Fruit fly (Drosophila melanogaster) whole organism, embryonic: ENCODE results near the gene Dhc93AB.
A peak's percentile ranks its signal among the peaks of the same experiment; 100 is the strongest.

Experiments used
- Bgb ChIP-seq: fragments of 200-800 bp; sonication (Bioruptor generic); IDR thresholded peaks from 2 replicates; pipeline ENCODE4 v1.3.6; 2022; ENCODE audit warnings: missing biosample characterization, missing genetic modification characterization; ENCODE audit not compliant: partially characterized antibody
- BtbVII ChIP-seq: fragments of 200-800 bp; sonication (Bioruptor generic); optimal IDR thresholded peaks from 3 replicates; lab custom pipeline; 2017; ENCODE audit warnings: missing biosample characterization, mild to moderate bottlenecking, missing genetic modification characterization
- CG11696 ChIP-seq: fragments of 200-800 bp; sonication (Bioruptor generic); IDR thresholded peaks from 2 replicates; pipeline ENCODE4 v1.3.6; 2022; ENCODE audit warnings: missing biosample characterization, missing genetic modification characterization
- CG14710 ChIP-seq: fragments of 200-800 bp; sonication (Bioruptor generic); optimal IDR thresholded peaks from 3 replicates; lab custom pipeline; 2019; ENCODE audit warnings: missing biosample characterization, mild to moderate bottlenecking, missing genetic modification characterization, moderate library complexity
- CG16813 ChIP-seq: fragments of 200-800 bp; sonication (Bioruptor generic); IDR thresholded peaks from 3 replicates; pipeline ENCODE4 v1.3.6; 2022; ENCODE audit warnings: missing biosample characterization, missing genetic modification characterization; ENCODE audit not compliant: partially characterized antibody
- CG17361 ChIP-seq: fragments of 200-800 bp; sonication (Bioruptor generic); IDR thresholded peaks from 3 replicates; pipeline ENCODE4 v1.3.6; 2022; ENCODE audit warnings: missing biosample characterization, missing genetic modification characterization
- CG17912 ChIP-seq: fragments of 200-800 bp; sonication (Bioruptor generic); optimal IDR thresholded peaks from 2 replicates; lab custom pipeline; 2018; ENCODE audit warnings: missing biosample characterization, mild to moderate bottlenecking, missing genetic modification characterization
- CG18476 ChIP-seq: fragments of 200-800 bp; sonication (Bioruptor generic); optimal IDR thresholded peaks from 2 replicates; lab custom pipeline; 2016; ENCODE audit warnings: missing biosample characterization, mild to moderate bottlenecking, missing genetic modification characterization
- CG31365 ChIP-seq: fragments of 200-800 bp; sonication (Bioruptor generic); optimal IDR thresholded peaks from 2 replicates; lab custom pipeline; 2018; ENCODE audit warnings: missing biosample characterization, mild to moderate bottlenecking, missing genetic modification characterization
- CG43689 ChIP-seq: fragments of 200-800 bp; sonication (Bioruptor generic); IDR thresholded peaks from 2 replicates; pipeline ENCODE4 v1.3.6; 2022; ENCODE audit warnings: missing biosample characterization, missing genetic modification characterization
- CG4730 ChIP-seq: fragments of 200-800 bp; sonication (Bioruptor generic); IDR thresholded peaks from 2 replicates; pipeline ENCODE4 v1.3.6; 2022; ENCODE audit warnings: missing biosample characterization, missing genetic modification characterization
- CG7556 ChIP-seq: fragments of 200-800 bp; sonication (Bioruptor generic); optimal IDR thresholded peaks from 2 replicates; lab custom pipeline; 2017; ENCODE audit warnings: missing biosample characterization, mild to moderate bottlenecking, missing genetic modification characterization
- CG8478 ChIP-seq: fragments of >200 bp; optimal IDR thresholded peaks from 2 replicates; lab custom pipeline; 2018
- CG9437 ChIP-seq: fragments of 200-800 bp; sonication (Bioruptor generic); optimal IDR thresholded peaks from 2 replicates; lab custom pipeline; 2018; ENCODE audit warnings: missing biosample characterization, mild to moderate bottlenecking, missing genetic modification characterization
- CG9609 ChIP-seq: fragments of 200-800 bp; sonication (Bioruptor generic); optimal IDR thresholded peaks from 3 replicates; lab custom pipeline; 2016; ENCODE audit warnings: missing biosample characterization, missing genetic modification characterization
- CG9876 ChIP-seq: fragments of 200-800 bp; sonication (Bioruptor generic); optimal IDR thresholded peaks from 2 replicates; lab custom pipeline; 2016; ENCODE audit warnings: missing biosample characterization, missing genetic modification characterization
- CTCF ChIP-seq: fragments of 200-800 bp; sonication (Bioruptor generic); optimal IDR thresholded peaks from 2 replicates; lab custom pipeline; 2017; ENCODE audit warnings: missing biosample characterization, mild to moderate bottlenecking, missing genetic modification characterization, moderate library complexity
- Dfd ChIP-seq, 2 experiments: fragments of >200 bp; optimal IDR thresholded peaks; 2 replicates each; lab custom pipeline; 2017; ENCODE audit warnings: missing biosample characterization in 2 of 2, missing genetic modification characterization in 2 of 2
- Dp ChIP-seq: fragments of 200-800 bp; sonication (Bioruptor generic); optimal IDR thresholded peaks from 2 replicates; lab custom pipeline; 2018; ENCODE audit warnings: missing biosample characterization, mild to moderate bottlenecking, missing genetic modification characterization, moderate library complexity
- E2f2 ChIP-seq: fragments of 200-800 bp; sonication (Bioruptor generic); IDR thresholded peaks from 2 replicates; pipeline ENCODE4 v1.3.6; 2022; ENCODE audit warnings: missing biosample characterization, missing genetic modification characterization
- Eip74EF ChIP-seq, 2 experiments: fragments of 200-800 bp in 1 of 2; fragments of >200 bp in 1 of 2; sonication (Bioruptor generic) in 1 of 2; optimal IDR thresholded peaks; 2 replicates each; lab custom pipeline; 2017 to 2019; ENCODE audit warnings: missing biosample characterization in 2 of 2, missing genetic modification characterization in 2 of 2, mild to moderate bottlenecking in 1 of 2, moderate library complexity in 1 of 2
- GATAe ChIP-seq: fragments of 200-800 bp; sonication (Bioruptor generic); conservative IDR thresholded peaks from 2 replicates; pipeline ENCODE4 v1.3.6; 2022; ENCODE audit warnings: missing biosample characterization, missing genetic modification characterization
- Lim3 ChIP-seq: fragments of 200-800 bp; sonication (Bioruptor generic); IDR thresholded peaks from 2 replicates; pipeline ENCODE4 v1.3.6; 2022; ENCODE audit warnings: missing biosample characterization, missing genetic modification characterization
- Med ChIP-seq: fragments of 200-800 bp; sonication (Bioruptor generic); peaks from one replicate; lab custom pipeline; 2016; ENCODE audit warnings: missing biosample characterization, missing genetic modification characterization, mild to moderate bottlenecking, inconsistent platforms, moderate library complexity
- Myb ChIP-seq: fragments of 200-800 bp; sonication (Bioruptor generic); optimal IDR thresholded peaks from 2 replicates; lab custom pipeline; 2016; ENCODE audit warnings: missing biosample characterization, missing genetic modification characterization
- Scr ChIP-seq: fragments of 200-800 bp; sonication (Bioruptor generic); IDR thresholded peaks from 2 replicates; pipeline ENCODE4 v1.3.6; 2022; ENCODE audit warnings: missing biosample characterization, missing genetic modification characterization; ENCODE audit not compliant: partially characterized antibody
- ase ChIP-seq: fragments of 200-800 bp; sonication (Bioruptor generic); IDR thresholded peaks from 3 replicates; pipeline ENCODE4 v1.3.6; 2022; ENCODE audit warnings: missing biosample characterization, missing genetic modification characterization
- bab2 ChIP-seq: fragments of 200-800 bp; sonication (Bioruptor generic); optimal IDR thresholded peaks from 2 replicates; lab custom pipeline; 2016; ENCODE audit warnings: missing biosample characterization, missing genetic modification characterization
- dm ChIP-seq: fragments of 200-800 bp; sonication (Bioruptor generic); optimal IDR thresholded peaks from 3 replicates; lab custom pipeline; 2016; ENCODE audit warnings: missing biosample characterization, missing genetic modification characterization
- esg ChIP-seq: fragments of 200-800 bp; sonication (Bioruptor generic); conservative IDR thresholded peaks from 2 replicates; pipeline ENCODE4 v1.3.6; 2022; ENCODE audit warnings: missing biosample characterization, missing genetic modification characterization
- exex ChIP-seq: fragments of 200-800 bp; sonication (Bioruptor generic); optimal IDR thresholded peaks from 4 replicates; lab custom pipeline; 2018; ENCODE audit warnings: missing biosample characterization, mild to moderate bottlenecking, missing genetic modification characterization, moderate library complexity
- fd3F ChIP-seq: fragments of 200-800 bp; sonication (Bioruptor generic); optimal IDR thresholded peaks from 2 replicates; lab custom pipeline; 2018; ENCODE audit warnings: missing biosample characterization, mild to moderate bottlenecking, missing genetic modification characterization, moderate library complexity
- insv ChIP-seq, 2 experiments: fragments of 200-800 bp; sonication (Bioruptor generic); optimal IDR thresholded peaks; 3 replicates each; lab custom pipeline; 2016 to 2018; ENCODE audit warnings: missing biosample characterization in 2 of 2, missing genetic modification characterization in 2 of 2
- knrl ChIP-seq: fragments of 200-800 bp; sonication (Bioruptor generic); IDR thresholded peaks from 3 replicates; pipeline ENCODE4 v1.3.6; 2022; ENCODE audit warnings: missing biosample characterization, missing genetic modification characterization; ENCODE audit not compliant: partially characterized antibody
- nmo ChIP-seq: fragments of 200-800 bp; sonication (Bioruptor generic); optimal IDR thresholded peaks from 2 replicates; lab custom pipeline; 2018; ENCODE audit warnings: missing biosample characterization, mild to moderate bottlenecking, missing genetic modification characterization, moderate library complexity
- sqz ChIP-seq: fragments of 200-800 bp; sonication (Bioruptor generic); optimal IDR thresholded peaks from 3 replicates; lab custom pipeline; 2018; ENCODE audit warnings: missing biosample characterization, mild to moderate bottlenecking, missing genetic modification characterization
- stwl ChIP-seq: fragments of 200-800 bp; sonication (Bioruptor generic); optimal IDR thresholded peaks from 3 replicates; lab custom pipeline; 2018; ENCODE audit warnings: missing biosample characterization, mild to moderate bottlenecking, missing genetic modification characterization, moderate library complexity
- sug ChIP-seq: fragments of 200-800 bp; optimal IDR thresholded peaks from 2 replicates; lab custom pipeline; 2019; ENCODE audit warnings: missing biosample characterization, mild to moderate bottlenecking, missing genetic modification characterization, moderate library complexity
- zfh2 ChIP-seq: fragments of 200-800 bp; sonication (Bioruptor generic); optimal IDR thresholded peaks from 2 replicates; lab custom pipeline; 2016; ENCODE audit warnings: missing biosample characterization, missing genetic modification characterization

Gene Dhc93AB

DNA sequence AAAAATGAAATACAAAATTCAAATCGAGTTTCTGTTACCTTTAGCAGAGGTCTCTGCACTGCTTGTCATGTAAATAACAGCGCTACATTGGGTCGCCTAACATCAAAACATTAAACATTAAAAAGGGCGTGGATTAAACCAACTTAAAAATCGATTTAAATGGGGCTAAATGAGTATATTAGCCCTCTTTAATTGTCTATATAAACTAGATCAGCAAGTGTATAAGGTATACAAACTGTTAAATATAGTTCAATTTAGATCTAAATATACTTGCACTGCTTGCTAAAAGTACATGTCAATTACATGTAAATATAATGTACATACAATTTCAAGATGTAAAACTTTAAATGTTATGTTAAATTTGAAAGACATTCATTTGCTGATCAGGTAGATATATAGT lies 27.4 kb upstream of the Dhc93AB start:
- TF ChIP-seq zfh2 (no peak), BtbVII (GFP tag; lab: Kevin White, UChicago) (no peak), CG18476 (GFP tag; lab: Kevin White, UChicago) (no peak), CG4730 (GFP tag; lab: Robert Waterston, UW) (no peak), CG16813 (GFP tag; lab: Robert Waterston, UW) (peak; percentile 52; the same call in 2 of the 3 replicates), CG31365 (tag; lab: Kevin White, UChicago) (peak; percentile 91), Eip74EF (GFP tag; optimal IDR thresholded peaks at IDR 0.05; lab: Kevin White, UChicago) (peak in 1 of 2 experiments; percentile 72), Myb (GFP tag; lab: Kevin White, UChicago) (peak; percentile 59), Scr (GFP tag; lab: Robert Waterston, UW) (peak; percentile 40; the same call in 1 of the 2 replicates), insv (GFP tag; optimal IDR thresholded peaks at IDR 0.05; lab: Kevin White, UChicago) (peak in 1 of 2 experiments; percentile 4), knrl (GFP tag; lab: Robert Waterston, UW) (peak; percentile 62), dm (no peak), Med (GFP tag; lab: Kevin White, UChicago) (peak; percentile 28), CTCF (GFP tag; lab: Kevin White, UChicago) (peak; percentile 81), CG9609 (GFP tag; lab: Kevin White, UChicago) (no peak), GATAe (GFP tag; lab: Robert Waterston, UW) (no peak), Dfd (GFP tag; optimal IDR thresholded peaks at IDR 0.05; lab: Kevin White, UChicago) (peak in 1 of 2 experiments; percentile 54), E2f2 (0 out of 2 replicates have a peak, but pooled peaks have one; percentile 31), sqz (GFP tag; lab: Kevin White, UChicago) (no peak), Bgb (GFP tag; lab: Robert Waterston, UW) (peak; percentile 43), Lim3 (GFP tag; lab: Robert Waterston, UW) (no peak), CG43689 (GFP tag; lab: Robert Waterston, UW) (no peak), Dp (peak; percentile 20), esg (GFP tag; lab: Robert Waterston, UW) (no peak), CG11696 (GFP tag; lab: Robert Waterston, UW) (no peak), bab2 (GFP tag; lab: Kevin White, UChicago) (no peak), CG17361 (0 out of 3 replicates have a peak, but pooled peaks have one; percentile 21), stwl (tag; lab: Kevin White, UChicago) (peak; percentile 19), CG7556 (no peak), fd3F (no peak), CG14710 (tag; lab: Kevin White, UChicago) (peak; percentile 12), CG9876 (no peak), nmo (GFP tag; lab: Kevin White, UChicago) (peak; percentile 11), CG9437 (GFP tag; lab: Kevin White, UChicago) (no peak), CG8478 (lab: Kevin White, UChicago) (peak; percentile 78), sug (peak; percentile 24)

DNA sequence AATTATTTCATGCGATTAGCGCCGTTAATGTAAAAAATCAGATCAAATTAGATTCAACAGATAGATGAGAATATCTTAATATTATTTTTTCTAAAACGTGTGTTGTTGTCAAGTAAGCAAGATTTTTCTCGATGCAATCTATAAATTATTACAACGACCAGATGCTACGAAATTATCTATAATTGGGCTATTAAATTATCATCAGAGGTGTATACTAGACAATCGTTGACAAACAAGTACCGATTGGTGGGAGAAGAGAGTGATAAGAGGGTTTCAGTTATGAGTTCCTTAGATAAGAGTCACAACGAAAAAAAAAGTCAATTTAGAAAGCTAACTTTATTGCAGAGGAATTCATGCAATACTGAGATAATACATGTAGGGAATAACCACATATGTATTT lies 25.2 kb upstream of the Dhc93AB start:
- TF ChIP-seq CG17912 (GFP tag; lab: Kevin White, UChicago) (no peak), exex (tag; lab: Kevin White, UChicago) (peak; percentile 67), ase (GFP tag; lab: Robert Waterston, UW) (no peak)
- TF ChIP-seq, all 482 proteins: peak for 1
